Fruit fly (Drosophila melanogaster) whole organism, pupa: ENCODE data around the gene CG2202.

Experiments
- CG10348 ChIP-seq: fragments of 200-800 bp; sonication (Bioruptor generic); IDR thresholded peaks from 2 replicates; pipeline ENCODE4 v1.3.6; 2022; ENCODE audit warnings: missing biosample characterization, missing genetic modification characterization
- CG12605 ChIP-seq: fragments of 200-800 bp; sonication (Bioruptor generic); IDR thresholded peaks from 2 replicates; pipeline ENCODE4 v1.3.6; 2022; ENCODE audit warnings: missing biosample characterization, missing genetic modification characterization
- CG13204 ChIP-seq: fragments of 200-800 bp; sonication (Bioruptor generic); optimal IDR thresholded peaks from 2 replicates; lab custom pipeline; 2018; ENCODE audit warnings: missing biosample characterization, mild to moderate bottlenecking, missing genetic modification characterization, moderate library complexity
- CG14655 ChIP-seq: fragments of 200-800 bp; sonication (Bioruptor generic); optimal IDR thresholded peaks from 3 replicates; lab custom pipeline; 2017; ENCODE audit warnings: mild to moderate bottlenecking, missing biosample characterization, missing genetic modification reagents, missing genetic modification characterization
- CG15710 ChIP-seq: fragments of 200-800 bp; sonication (Bioruptor generic); optimal IDR thresholded peaks from 2 replicates; lab custom pipeline; 2018; ENCODE audit warnings: missing biosample characterization, mild to moderate bottlenecking, missing genetic modification characterization, moderate library complexity
- CG17806 ChIP-seq: fragments of 200-800 bp; sonication (Bioruptor generic); optimal IDR thresholded peaks from 2 replicates; lab custom pipeline; 2018; ENCODE audit warnings: missing biosample characterization, mild to moderate bottlenecking, missing genetic modification characterization, moderate library complexity
- CG32121 ChIP-seq: fragments of 200-800 bp; sonication (Bioruptor generic); IDR thresholded peaks from 2 replicates; pipeline ENCODE4 v1.3.6; 2022; ENCODE audit warnings: missing biosample characterization, missing genetic modification characterization
- CG34367 ChIP-seq: fragments of 200-800 bp; sonication (Bioruptor generic); optimal IDR thresholded peaks from 2 replicates; lab custom pipeline; 2018; ENCODE audit warnings: missing biosample characterization, mild to moderate bottlenecking, missing genetic modification characterization
- CG4496 ChIP-seq: fragments of 200-800 bp; sonication (Bioruptor generic); IDR thresholded peaks from 3 replicates; pipeline ENCODE4 v1.3.6; 2022; ENCODE audit warnings: missing biosample characterization, missing genetic modification characterization
- CG8159 ChIP-seq: fragments of 200-800 bp; sonication (Bioruptor generic); optimal IDR thresholded peaks from 3 replicates; lab custom pipeline; 2018; ENCODE audit warnings: missing biosample characterization, mild to moderate bottlenecking, missing genetic modification characterization, moderate library complexity
- CG8301 ChIP-seq: fragments of 200-800 bp; sonication (Bioruptor generic); optimal IDR thresholded peaks from 2 replicates; lab custom pipeline; 2018; ENCODE audit warnings: missing biosample characterization, mild to moderate bottlenecking, missing genetic modification characterization
- CG9948 ChIP-seq: fragments of 200-800 bp; sonication (Bioruptor generic); optimal IDR thresholded peaks from 2 replicates; lab custom pipeline; 2018; ENCODE audit warnings: missing biosample characterization, mild to moderate bottlenecking, missing genetic modification characterization, moderate library complexity
- D1 ChIP-seq: fragments of 200-800 bp; sonication (Bioruptor generic); optimal IDR thresholded peaks from 2 replicates; lab custom pipeline; 2018; ENCODE audit warnings: missing biosample characterization, mild to moderate bottlenecking, missing genetic modification characterization, moderate library complexity
- EcR ChIP-seq: fragments of 200-800 bp; sonication (Bioruptor generic); optimal IDR thresholded peaks from 3 replicates; lab custom pipeline; 2019; ENCODE audit warnings: missing biosample characterization, missing genetic modification characterization, mild to moderate bottlenecking, moderate library complexity, missing genetic modification reagents
- Ets98B ChIP-seq: fragments of 200-800 bp; sonication (Bioruptor generic); IDR thresholded peaks from 2 replicates; pipeline ENCODE4 v1.3.6; 2022; ENCODE audit warnings: missing biosample characterization, missing genetic modification characterization
- Pif1A ChIP-seq: fragments of 200-800 bp; sonication (Bioruptor generic); optimal IDR thresholded peaks from 3 replicates; lab custom pipeline; 2016; ENCODE audit warnings: missing biosample characterization, missing genetic modification characterization
- Pif1B ChIP-seq: fragments of 200-800 bp; sonication (Bioruptor generic); optimal IDR thresholded peaks from 3 replicates; lab custom pipeline; 2016; ENCODE audit warnings: missing biosample characterization, missing genetic modification characterization
- Snoo ChIP-seq: fragments of 200-800 bp; sonication (Bioruptor generic); optimal IDR thresholded peaks from 3 replicates; lab custom pipeline; 2017; ENCODE audit warnings: missing biosample characterization, mild to moderate bottlenecking, missing genetic modification characterization, inconsistent platforms
- fd96Ca ChIP-seq: fragments of 200-800 bp; sonication (Bioruptor generic); IDR thresholded peaks from 3 replicates; pipeline ENCODE4 v1.3.6; 2022; ENCODE audit warnings: missing biosample characterization, missing genetic modification characterization
- gl ChIP-seq: fragments of 200-800 bp; sonication (Bioruptor generic); optimal IDR thresholded peaks from 2 replicates; lab custom pipeline; 2018; ENCODE audit warnings: missing biosample characterization, mild to moderate bottlenecking, missing genetic modification characterization
- rn ChIP-seq: fragments of 200-800 bp; sonication (Bioruptor generic); IDR thresholded peaks from 2 replicates; pipeline ENCODE4 v1.3.6; 2022; ENCODE audit warnings: missing biosample characterization, missing genetic modification characterization

Gene CG2202

DNA sequence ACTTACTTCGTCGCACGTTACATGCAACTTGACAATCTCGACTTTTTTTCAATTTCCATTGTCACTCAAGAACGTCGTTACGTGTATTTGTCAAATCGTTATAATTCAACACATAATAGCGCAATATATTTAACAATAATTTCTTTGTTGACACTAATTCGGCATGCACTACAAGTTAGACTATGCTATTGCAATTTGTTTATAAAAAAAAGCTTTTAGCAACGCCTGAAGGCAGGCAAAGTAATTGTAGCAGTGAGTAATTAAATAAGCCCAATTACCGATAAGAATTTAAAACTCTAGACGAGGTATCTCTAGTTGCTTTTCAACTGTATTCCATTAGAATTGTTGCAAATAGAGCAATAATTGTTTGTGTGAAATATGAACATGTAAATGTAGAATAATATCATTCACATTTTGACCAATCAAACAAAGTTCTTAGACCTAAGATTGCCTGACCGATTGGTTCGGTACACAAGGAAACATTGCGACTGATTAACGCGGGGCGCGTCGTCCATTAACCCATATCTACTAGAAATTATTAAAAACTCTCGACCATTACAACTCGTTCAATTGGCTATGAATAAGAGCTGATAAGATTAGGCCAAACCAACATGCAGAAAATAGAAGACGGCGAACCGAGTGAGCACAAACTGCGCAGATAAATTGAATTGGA, 7.5 kb upstream of the CG2202 start:
- TF ChIP-seq rn (GFP tag; lab: Robert Waterston, UW), result no peak
- TF ChIP-seq CG10348, result no peak
- TF ChIP-seq CG8159 (tag; lab: Kevin White, UChicago), result no peak
- no peak for TF ChIP-seq CG13204 (GFP tag; lab: Kevin White, UChicago)
- peak; percentile 0 for TF ChIP-seq EcR (GFP tag; lab: Kevin White, UChicago)
- TF ChIP-seq, all 21 proteins: peak for 1

DNA sequence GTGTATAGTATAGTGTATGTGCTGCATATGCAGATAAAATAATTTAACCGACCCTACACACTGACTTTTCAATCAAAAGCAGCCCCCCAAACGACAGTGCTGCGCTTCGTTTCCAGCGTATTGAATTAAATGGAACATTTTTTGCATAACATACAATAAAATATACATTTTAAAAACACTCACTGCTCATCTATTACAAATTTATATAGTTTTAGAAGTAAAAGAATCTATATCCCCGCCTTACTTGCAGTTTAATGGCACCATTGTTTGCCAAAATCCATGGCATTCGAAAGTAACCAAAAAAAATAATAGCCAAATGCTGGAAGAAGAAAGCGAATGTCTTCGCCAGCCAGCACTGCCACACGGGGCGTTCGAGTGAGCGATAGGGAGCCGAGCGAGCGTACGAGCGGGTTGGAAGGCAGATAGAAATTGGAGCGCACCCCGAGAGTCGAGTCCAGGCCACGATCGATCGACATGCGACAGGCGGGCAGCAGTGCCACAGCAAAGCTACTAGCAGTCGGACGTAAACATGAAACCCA, 6.8 kb upstream of the CG2202 start, which contains the start of gene CG15209:
Gene CG15209, plus strand, starts transcription at position 489 of the 539 bp plus-strand sequence.
- no peak for TF ChIP-seq EcR (GFP tag; lab: Kevin White, UChicago)
- TF ChIP-seq CG4496 (GFP tag; lab: Robert Waterston, UW), result 0 out of 3 replicates have a peak, but pooled peaks have one; percentile 9
- TF ChIP-seq, all 21 proteins: peak for 1

- no peak for TF ChIP-seq CG34367
- TF ChIP-seq CG12605 (GFP tag; lab: Robert Waterston, UW), result no peak
- no peak for TF ChIP-seq CG32121 (GFP tag; lab: Robert Waterston, UW)
- no peak for TF ChIP-seq CG15710 (tag; lab: Kevin White, UChicago)
- no peak for TF ChIP-seq CG10348
- no peak for TF ChIP-seq fd96Ca (GFP tag; lab: Robert Waterston, UW)
- no peak for TF ChIP-seq CG8301
- TF ChIP-seq gl, result no peak
- TF ChIP-seq Ets98B (GFP tag; lab: Robert Waterston, UW), result no peak
- TF ChIP-seq CG13204 (GFP tag; lab: Kevin White, UChicago), result no peak
- no peak for TF ChIP-seq Pif1B (GFP tag; lab: Kevin White, UChicago)
- no peak for TF ChIP-seq CG17806 (tag; lab: Kevin White, UChicago)
- no peak for TF ChIP-seq CG4496 (GFP tag; lab: Robert Waterston, UW)
- no peak for TF ChIP-seq Snoo (tag; lab: Kevin White, UChicago)
- TF ChIP-seq D1 (tag; lab: Kevin White, UChicago), result no peak
- TF ChIP-seq CG8159 (tag; lab: Kevin White, UChicago), result no peak
- TF ChIP-seq Pif1A (GFP tag; lab: Kevin White, UChicago), result no peak
- TF ChIP-seq EcR (GFP tag; lab: Kevin White, UChicago), result no peak
- TF ChIP-seq CG9948 (tag; lab: Kevin White, UChicago), result no peak
Measured at dm6 chrX:10844807-10845206, 3.8 kb upstream of the CG2202 start, which contains the start of gene CG32669. CG32669 (minus strand) TSS chrX:10845081.

dm6 chrX:10845256-10845655, 3.3 kb upstream of the CG2202 start:
- TF ChIP-seq CG34367 (no peak), Ets98B (GFP tag; lab: Robert Waterston, UW) (no peak), CG4496 (GFP tag; lab: Robert Waterston, UW) (no peak), gl (no peak), CG32121 (GFP tag; lab: Robert Waterston, UW) (no peak), D1 (tag; lab: Kevin White, UChicago) (no peak), CG9948 (tag; lab: Kevin White, UChicago) (no peak), EcR (GFP tag; lab: Kevin White, UChicago) (no peak), fd96Ca (GFP tag; lab: Robert Waterston, UW) (no peak), Pif1A (GFP tag; lab: Kevin White, UChicago) (no peak), CG12605 (GFP tag; lab: Robert Waterston, UW) (no peak), rn (GFP tag; lab: Robert Waterston, UW) (no peak), CG8301 (no peak)

- TF ChIP-seq fd96Ca (GFP tag; lab: Robert Waterston, UW) (0 out of 3 replicates have a peak, but pooled peaks have one; percentile 10), EcR (GFP tag; lab: Kevin White, UChicago) (no peak)
Measured at dm6 chrX:10846972-10847435, 1.6 kb upstream of the CG2202 start, which contains the start of gene sbr. sbr (minus strand) TSS chrX:10847092.

DNA sequence GAGAGGGAATG, 1.3 kb upstream of the CG2202 start, which contains the start of gene Pgls:
Gene Pgls, plus strand, starts transcription at position 3 of the 11 bp plus-strand sequence.
- TF ChIP-seq rn (GFP tag; lab: Robert Waterston, UW) (no peak), CG8301 (no peak), D1 (tag; lab: Kevin White, UChicago) (no peak), CG15710 (tag; lab: Kevin White, UChicago) (no peak), Pif1A (GFP tag; lab: Kevin White, UChicago) (no peak), CG14655 (GFP tag; lab: Kevin White, UChicago) (no peak), CG9948 (tag; lab: Kevin White, UChicago) (no peak), CG13204 (GFP tag; lab: Kevin White, UChicago) (no peak), CG10348 (no peak)

DNA sequence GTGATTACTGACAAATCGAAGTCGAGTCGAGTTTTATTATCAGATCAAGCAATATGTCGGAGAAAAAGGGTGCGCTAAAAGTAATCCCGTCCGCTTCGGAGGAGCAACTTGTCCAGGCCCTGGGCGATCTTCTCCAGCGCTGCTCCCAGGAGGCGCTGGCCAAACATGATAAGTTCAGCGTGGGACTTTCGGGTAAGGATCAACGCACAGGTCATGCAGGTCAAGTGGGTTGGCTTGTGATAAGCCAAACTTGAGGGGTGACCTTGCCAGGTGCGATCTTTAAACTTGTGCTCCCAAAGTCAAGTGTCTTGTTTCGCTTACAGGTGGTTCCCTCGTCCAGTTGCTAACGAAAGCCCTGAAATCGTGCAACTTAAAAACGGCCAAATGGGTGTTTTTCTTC, 1.1 kb upstream of the CG2202 start:
- no peak for TF ChIP-seq CG4496 (GFP tag; lab: Robert Waterston, UW)
- TF ChIP-seq gl, result no peak
- no peak for TF ChIP-seq CG15710 (tag; lab: Kevin White, UChicago)
- no peak for TF ChIP-seq CG8159 (tag; lab: Kevin White, UChicago)
